Worm (Caenorhabditis elegans) whole organism, early embryonic: ENCODE data around the gene gur-4.

ENCODE experiments used
- B0310.2 ChIP-seq: sonication (generic microtip); optimal IDR thresholded peaks from 2 replicates; lab custom pipeline; 2016; ENCODE audit warnings: mild to moderate bottlenecking, missing genetic modification characterization, missing compliant biosample characterization
- F13C5.2 ChIP-seq: sonication (generic microtip); optimal IDR thresholded peaks from 2 replicates; lab custom pipeline; 2017; ENCODE audit warnings: mild to moderate bottlenecking, missing genetic modification characterization, inconsistent platforms, missing compliant biosample characterization
- aly-1 ChIP-seq: sonication (generic microtip); optimal IDR thresholded peaks from 2 replicates; lab custom pipeline; 2016; ENCODE audit warnings: missing genetic modification characterization, missing compliant biosample characterization
- ama-1 ChIP-seq: fragments of 150-350 bp; optimal IDR thresholded peaks from 2 replicates; lab custom pipeline; 2014
- ceh-13 ChIP-seq: fragments of 200-800 bp; sonication (Bioruptor generic); optimal IDR thresholded peaks from 2 replicates; lab custom pipeline; 2018; ENCODE audit warnings: mild to moderate bottlenecking, missing genetic modification characterization, missing compliant biosample characterization
- flt-1 ChIP-seq: fragments of 200-800 bp; sonication (Bioruptor generic); IDR thresholded peaks from 2 replicates; pipeline ENCODE4 v1.3.6; 2022; ENCODE audit warnings: missing genetic modification characterization, missing compliant biosample characterization
- pes-1 ChIP-seq: fragments of 200-800 bp; sonication (Bioruptor generic); IDR thresholded peaks from 2 replicates; pipeline ENCODE4 v1.3.6; 2022; ENCODE audit warnings: missing genetic modification reagents, missing genetic modification characterization, missing compliant biosample characterization
- scrt-1 ChIP-seq: fragments of 200-800 bp; sonication (Bioruptor generic); IDR thresholded peaks from 2 replicates; pipeline ENCODE4 v1.3.6; 2022; ENCODE audit warnings: missing genetic modification characterization, missing compliant biosample characterization
- tra-4 ChIP-seq: sonication (generic microtip); optimal IDR thresholded peaks from 2 replicates; lab custom pipeline; 2017; ENCODE audit warnings: missing genetic modification characterization, missing compliant biosample characterization

ce11 chrII:14077823-14078222 lies 26.7 kb upstream of the gur-4 start:
- TF ChIP-seq flt-1 (GFP tag; lab: Robert Waterston, UW) (no peak), pes-1 (GFP tag; lab: Robert Waterston, UW) (no peak), ama-1 (lab: Kevin White, UChicago) (no peak), F13C5.2 (tag; lab: Kevin White, UChicago) (no peak), B0310.2 (tag; lab: Kevin White, UChicago) (no peak), tra-4 (tag; lab: Kevin White, UChicago) (no peak), aly-1 (tag; lab: Kevin White, UChicago) (no peak), scrt-1 (GFP tag; lab: Robert Waterston, UW) (no peak), ceh-13 (GFP tag; lab: Kevin White, UChicago) (no peak)
